Fruit fly (Drosophila melanogaster) whole organism, embryonic: ENCODE results near the gene Pbgs.
A peak's percentile ranks its signal among the peaks of the same experiment; 100 is the strongest.

Source experiments
- Ada2b ChIP-seq: fragments of 200-800 bp; sonication (Bioruptor generic); IDR thresholded peaks from 2 replicates; pipeline ENCODE4 v1.3.6; 2022; ENCODE audit warnings: missing biosample characterization, missing genetic modification characterization
- Adf1 ChIP-seq: fragments of 200-800 bp; sonication (Bioruptor generic); IDR thresholded peaks from 2 replicates; pipeline ENCODE4 v1.3.6; 2022; ENCODE audit warnings: missing biosample characterization, missing genetic modification characterization
- Bgb ChIP-seq: fragments of 200-800 bp; sonication (Bioruptor generic); IDR thresholded peaks from 2 replicates; pipeline ENCODE4 v1.3.6; 2022; ENCODE audit warnings: missing biosample characterization, missing genetic modification characterization; ENCODE audit not compliant: partially characterized antibody
- CG10267 ChIP-seq: fragments of 200-800 bp; sonication (Bioruptor generic); optimal IDR thresholded peaks from 2 replicates; lab custom pipeline; 2018; ENCODE audit warnings: missing biosample characterization, mild to moderate bottlenecking, missing genetic modification characterization, moderate library complexity
- CG10431 ChIP-seq: fragments of 200-800 bp; sonication (Bioruptor generic); optimal IDR thresholded peaks from 3 replicates; lab custom pipeline; 2018; ENCODE audit warnings: missing biosample characterization, mild to moderate bottlenecking, missing genetic modification characterization
- CG10565 ChIP-seq: fragments of 200-800 bp; sonication (Bioruptor generic); optimal IDR thresholded peaks from 3 replicates; lab custom pipeline; 2016; ENCODE audit warnings: missing biosample characterization, mild to moderate bottlenecking, missing genetic modification characterization
- CG12219 ChIP-seq: fragments of 200-800 bp; sonication (Bioruptor generic); optimal IDR thresholded peaks from 3 replicates; lab custom pipeline; 2018; ENCODE audit warnings: missing biosample characterization, mild to moderate bottlenecking, missing genetic modification characterization
- CG1233 ChIP-seq: fragments of 200-800 bp; sonication (Bioruptor generic); optimal IDR thresholded peaks from 4 replicates; lab custom pipeline; 2018; ENCODE audit warnings: missing biosample characterization, mild to moderate bottlenecking, missing genetic modification characterization
- CG15479 ChIP-seq: fragments of 200-800 bp; sonication (Bioruptor generic); optimal IDR thresholded peaks from 3 replicates; lab custom pipeline; 2019; ENCODE audit warnings: missing biosample characterization, mild to moderate bottlenecking, missing genetic modification characterization, moderate library complexity
- CG1603 ChIP-seq: fragments of 200-800 bp; sonication (Bioruptor generic); optimal IDR thresholded peaks from 2 replicates; lab custom pipeline; 2019; ENCODE audit warnings: missing biosample characterization, mild to moderate bottlenecking, missing genetic modification characterization, moderate library complexity
- CG18764 ChIP-seq: fragments of 200-800 bp; sonication (Bioruptor generic); optimal IDR thresholded peaks from 3 replicates; lab custom pipeline; 2016; ENCODE audit warnings: missing biosample characterization, missing genetic modification characterization
- CG3995 ChIP-seq: fragments of 200-800 bp; sonication (Bioruptor generic); optimal IDR thresholded peaks from 3 replicates; lab custom pipeline; 2016; ENCODE audit warnings: missing biosample characterization, missing genetic modification characterization
- CG6854 ChIP-seq: fragments of 200-800 bp; sonication (Bioruptor generic); optimal IDR thresholded peaks from 3 replicates; lab custom pipeline; 2017; ENCODE audit warnings: missing biosample characterization, mild to moderate bottlenecking, missing genetic modification characterization
- CG7745 ChIP-seq: fragments of 200-800 bp; sonication (Bioruptor generic); optimal IDR thresholded peaks from 2 replicates; lab custom pipeline; 2018; ENCODE audit warnings: missing biosample characterization, mild to moderate bottlenecking, missing genetic modification characterization, moderate library complexity
- CG7786 ChIP-seq: fragments of 200-800 bp; sonication (Bioruptor generic); optimal IDR thresholded peaks from 2 replicates; lab custom pipeline; 2016; ENCODE audit warnings: missing biosample characterization, missing genetic modification characterization
- CG8478 ChIP-seq: fragments of >200 bp; optimal IDR thresholded peaks from 2 replicates; lab custom pipeline; 2018
- CG8944 ChIP-seq: fragments of 200-800 bp; sonication (Bioruptor generic); optimal IDR thresholded peaks from 3 replicates; lab custom pipeline; 2016; ENCODE audit warnings: missing biosample characterization, missing genetic modification characterization
- CG9876 ChIP-seq: fragments of 200-800 bp; sonication (Bioruptor generic); optimal IDR thresholded peaks from 2 replicates; lab custom pipeline; 2016; ENCODE audit warnings: missing biosample characterization, missing genetic modification characterization
- Chrac-16 ChIP-seq: fragments of 200-800 bp; sonication (Bioruptor generic); optimal IDR thresholded peaks from 3 replicates; lab custom pipeline; 2016; ENCODE audit warnings: missing biosample characterization, missing genetic modification characterization
- Doc2 ChIP-seq: fragments of 200-800 bp; sonication (Bioruptor generic); IDR thresholded peaks from 2 replicates; pipeline ENCODE4 v1.3.6; 2022; ENCODE audit warnings: missing biosample characterization, missing genetic modification characterization
- Hey ChIP-seq: fragments of 200-800 bp; sonication (Bioruptor generic); optimal IDR thresholded peaks from 3 replicates; lab custom pipeline; 2018; ENCODE audit warnings: missing biosample characterization, mild to moderate bottlenecking, missing genetic modification characterization
- Jarid2 ChIP-seq: fragments of 200-800 bp; sonication (Bioruptor generic); optimal IDR thresholded peaks from 3 replicates; lab custom pipeline; 2017; ENCODE audit warnings: mild to moderate bottlenecking, missing biosample characterization, missing genetic modification reagents, missing genetic modification characterization
- Meics ChIP-seq: fragments of 200-800 bp; sonication (Bioruptor generic); optimal IDR thresholded peaks from 2 replicates; lab custom pipeline; 2017; ENCODE audit warnings: missing biosample characterization, mild to moderate bottlenecking, missing genetic modification characterization
- Optix ChIP-seq: fragments of 200-800 bp; sonication (Bioruptor generic); IDR thresholded peaks from 3 replicates; pipeline ENCODE4 v1.3.6; 2022; ENCODE audit warnings: missing biosample characterization, missing genetic modification characterization
- Six4 ChIP-seq: fragments of 200-800 bp; sonication (Bioruptor generic); optimal IDR thresholded peaks from 2 replicates; lab custom pipeline; 2016; ENCODE audit warnings: missing biosample characterization, missing genetic modification characterization
- Sry-β ChIP-seq: fragments of 200-800 bp; sonication (Bioruptor generic); optimal IDR thresholded peaks from 2 replicates; lab custom pipeline; 2018; ENCODE audit warnings: missing biosample characterization, mild to moderate bottlenecking, missing genetic modification characterization, moderate library complexity
- Taf1 ChIP-seq: fragments of 200-800 bp; sonication (Bioruptor generic); IDR thresholded peaks from 2 replicates; pipeline ENCODE4 v1.3.6; 2022; ENCODE audit warnings: missing biosample characterization, missing genetic modification characterization
- Trl ChIP-seq, 3 experiments: fragments of >200 bp in 2 of 3; fragments of 200-800 bp in 1 of 3; sonication (Bioruptor generic) in 1 of 3; optimal IDR thresholded peaks; 2 replicates in 1 of 3; 3 replicates in 2 of 3; lab custom pipeline; 2016 to 2017; ENCODE audit warnings: missing biosample characterization in 1 of 3, missing genetic modification characterization in 1 of 3
- az2 ChIP-seq: fragments of 200-800 bp; sonication (Bioruptor generic); optimal IDR thresholded peaks from 3 replicates; lab custom pipeline; 2016; ENCODE audit warnings: missing biosample characterization, missing genetic modification characterization
- cas ChIP-seq: fragments of 200-800 bp; sonication (Bioruptor generic); IDR thresholded peaks from 2 replicates; pipeline ENCODE4 v1.3.6; 2022; ENCODE audit warnings: missing biosample characterization, missing genetic modification characterization
- cwo ChIP-seq: fragments of 200-800 bp; sonication (Bioruptor generic); optimal IDR thresholded peaks from 3 replicates; lab custom pipeline; 2017; ENCODE audit warnings: missing biosample characterization, missing genetic modification characterization, mild to moderate bottlenecking, moderate library complexity, missing genetic modification reagents
- emc ChIP-seq: fragments of 200-800 bp; sonication (Bioruptor generic); optimal IDR thresholded peaks from 2 replicates; lab custom pipeline; 2016; ENCODE audit warnings: missing biosample characterization, missing genetic modification characterization
- ewg ChIP-seq: fragments of 200-800 bp; sonication (Bioruptor generic); optimal IDR thresholded peaks from 3 replicates; lab custom pipeline; 2017; ENCODE audit warnings: mild to moderate bottlenecking, missing biosample characterization, missing genetic modification reagents, missing genetic modification characterization
- fd102C ChIP-seq: fragments of 200-800 bp; sonication (Bioruptor generic); optimal IDR thresholded peaks from 2 replicates; lab custom pipeline; 2018; ENCODE audit warnings: missing biosample characterization, mild to moderate bottlenecking, missing genetic modification characterization, moderate library complexity
- fd3F ChIP-seq: fragments of 200-800 bp; sonication (Bioruptor generic); optimal IDR thresholded peaks from 2 replicates; lab custom pipeline; 2018; ENCODE audit warnings: missing biosample characterization, mild to moderate bottlenecking, missing genetic modification characterization, moderate library complexity
- h ChIP-seq: fragments of >200 bp; optimal IDR thresholded peaks from 2 replicates; lab custom pipeline; 2017
- hb ChIP-seq: fragments of 200-800 bp; sonication (Bioruptor generic); IDR thresholded peaks from 3 replicates; pipeline ENCODE4 v1.3.6; 2022; ENCODE audit warnings: missing biosample characterization, missing genetic modification characterization; ENCODE audit not compliant: partially characterized antibody
- insv ChIP-seq, 2 experiments: fragments of 200-800 bp; sonication (Bioruptor generic); optimal IDR thresholded peaks; 3 replicates each; lab custom pipeline; 2016 to 2018; ENCODE audit warnings: missing biosample characterization in 2 of 2, missing genetic modification characterization in 2 of 2
- jumu ChIP-seq: fragments of 200-800 bp; sonication (Bioruptor generic); optimal IDR thresholded peaks from 3 replicates; lab custom pipeline; 2016; ENCODE audit warnings: missing biosample characterization, missing genetic modification characterization
- kah ChIP-seq: fragments of 200-800 bp; sonication (Bioruptor generic); optimal IDR thresholded peaks from 2 replicates; lab custom pipeline; 2018; ENCODE audit warnings: missing biosample characterization, mild to moderate bottlenecking, missing genetic modification characterization
- nom ChIP-seq: fragments of 200-800 bp; sonication (Bioruptor generic); optimal IDR thresholded peaks from 2 replicates; lab custom pipeline; 2017; ENCODE audit warnings: missing biosample characterization, missing genetic modification characterization, mild to moderate bottlenecking, moderate library complexity, missing genetic modification reagents
- oc ChIP-seq: fragments of 200-800 bp; sonication (Bioruptor generic); optimal IDR thresholded peaks from 2 replicates; lab custom pipeline; 2018; ENCODE audit warnings: missing biosample characterization, mild to moderate bottlenecking, missing genetic modification characterization, moderate library complexity
- run ChIP-seq: fragments of 200-800 bp; sonication (Bioruptor generic); optimal IDR thresholded peaks from 3 replicates; lab custom pipeline; 2018; ENCODE audit warnings: missing biosample characterization, mild to moderate bottlenecking, missing genetic modification characterization
- salm ChIP-seq: fragments of 200-800 bp; sonication (Bioruptor generic); optimal IDR thresholded peaks from 2 replicates; lab custom pipeline; 2018; ENCODE audit warnings: missing biosample characterization, mild to moderate bottlenecking, missing genetic modification characterization
- tll ChIP-seq, 2 experiments: fragments of 200-800 bp in 1 of 2; fragments of >200 bp in 1 of 2; sonication (Bioruptor generic) in 1 of 2; optimal IDR thresholded peaks; 2 replicates each; lab custom pipeline; 2017 to 2019; ENCODE audit warnings: missing biosample characterization in 2 of 2, missing genetic modification characterization in 2 of 2, mild to moderate bottlenecking in 1 of 2, moderate library complexity in 1 of 2
- tna ChIP-seq: fragments of 200-800 bp; sonication (Bioruptor generic); IDR thresholded peaks from 2 replicates; pipeline ENCODE4 v1.3.6; 2022; ENCODE audit warnings: missing biosample characterization, missing genetic modification characterization; ENCODE audit not compliant: partially characterized antibody
- wor ChIP-seq: fragments of 200-800 bp; sonication (Bioruptor generic); IDR thresholded peaks from 2 replicates; pipeline ENCODE4 v1.3.6; 2022; ENCODE audit warnings: missing biosample characterization, missing genetic modification characterization

The Pbgs gene

DNA sequence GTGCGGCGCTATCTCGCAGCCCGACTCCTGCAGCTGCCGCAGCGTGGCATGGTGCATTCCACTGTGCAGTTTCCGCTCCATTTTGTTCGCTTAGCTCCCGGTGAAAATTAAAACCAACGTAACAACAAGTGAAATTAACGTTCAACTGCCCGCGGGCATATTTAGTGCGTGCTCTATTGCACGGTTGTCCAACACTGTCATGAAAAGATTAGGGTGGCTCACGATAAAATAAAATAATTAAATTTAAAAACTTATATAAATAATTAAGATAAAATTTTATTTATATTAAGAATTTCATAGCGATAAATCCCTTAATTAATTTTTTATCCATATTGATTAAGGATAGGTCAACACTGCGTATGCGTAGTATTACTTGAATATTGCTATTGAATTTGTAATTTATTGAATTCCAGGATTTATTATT lies at the start of gene Pbgs (continued):
- TF ChIP-seq Chrac-16 (GFP tag; lab: Kevin White, UChicago) (no peak), cas (GFP tag; lab: Robert Waterston, UW) (no peak), h (lab: Kevin White, UChicago) (no peak), Meics (GFP tag; lab: Kevin White, UChicago) (peak; percentile 57), fd3F (no peak), CG7786 (GFP tag; lab: Kevin White, UChicago) (no peak), CG6854 (GFP tag; lab: Kevin White, UChicago) (no peak), CG8944 (GFP tag; lab: Kevin White, UChicago) (no peak), CG10267 (tag; lab: Kevin White, UChicago) (peak; percentile 85), CG3995 (GFP tag; lab: Kevin White, UChicago) (no peak), nom (GFP tag; lab: Kevin White, UChicago) (peak; percentile 38), insv (GFP tag; optimal IDR thresholded peaks at IDR 0.05; lab: Kevin White, UChicago) (no peak), emc (GFP tag; lab: Kevin White, UChicago) (no peak), CG10431 (GFP tag; lab: Kevin White, UChicago) (no peak), CG15479 (GFP tag; lab: Kevin White, UChicago) (no peak), cwo (GFP tag; lab: Kevin White, UChicago) (peak; percentile 6), Bgb (peak; percentile 24; the same call in 1 of the 2 replicates), Optix (GFP tag; lab: Robert Waterston, UW) (no peak), CG8478 (lab: Kevin White, UChicago) (no peak), CG7745 (tag; lab: Kevin White, UChicago) (no peak), Jarid2 (no peak), Adf1 (GFP tag; lab: Robert Waterston, UW) (no peak), run (tag; lab: Kevin White, UChicago) (no peak)
- TF ChIP-seq, all 482 proteins: peak for 157

dm6 chr3L:12319782-12320181 lies 48.6 kb upstream of the Pbgs start:
- TF ChIP-seq tll (GFP tag; optimal IDR thresholded peaks at IDR 0.05; lab: Kevin White, UChicago) (peak in 1 of 2 experiments; percentile 65), ewg (GFP tag; lab: Kevin White, UChicago) (no peak), nom (GFP tag; lab: Kevin White, UChicago) (no peak), Hey (peak; percentile 69), oc (tag; lab: Kevin White, UChicago) (peak; percentile 39)

- TF ChIP-seq Doc2 (GFP tag; lab: Robert Waterston, UW) (no peak), Hey (peak; percentile 95), tna (no peak), Ada2b (GFP tag; lab: Robert Waterston, UW) (no peak), fd102C (GFP tag; lab: Kevin White, UChicago) (no peak), oc (tag; lab: Kevin White, UChicago) (peak; percentile 25)
Measured at dm6 chr3L:12313280-12313679, 42.1 kb upstream of the Pbgs start.

- TF ChIP-seq CG9876 (GFP tag; lab: Kevin White, UChicago) (no peak), jumu (GFP tag; lab: Kevin White, UChicago) (no peak), CG1233 (no peak), wor (GFP tag; lab: Robert Waterston, UW) (no peak), hb (GFP tag; lab: Robert Waterston, UW) (no peak), Taf1 (no peak), salm (tag; lab: Kevin White, UChicago) (no peak), Sry-β (GFP tag; lab: Kevin White, UChicago) (no peak), Six4 (GFP tag; lab: Kevin White, UChicago) (no peak), CG10565 (GFP tag; lab: Kevin White, UChicago) (no peak), Trl (optimal IDR thresholded peaks at IDR 0.05; lab: Kevin White, UChicago) (no peak), Trl (GFP tag; optimal IDR thresholded peaks at IDR 0.05; lab: Kevin White, UChicago) (no peak), az2 (GFP tag; lab: Kevin White, UChicago) (no peak), CG18764 (no peak), kah (GFP tag; lab: Kevin White, UChicago) (no peak), CG12219 (no peak), CG1603 (tag; lab: Kevin White, UChicago) (no peak), ewg (GFP tag; lab: Kevin White, UChicago) (peak; percentile 42)
Measured at dm6 chr3L:12310505-12310904, 39.4 kb upstream of the Pbgs start, which contains the start of gene CG44355. TSS of gene CG44355 (plus strand) at chr3L:12310805.
